Worm (Caenorhabditis elegans) whole organism, mixed stage, embryonic: Measurements from ENCODE around the gene memi-1.

Experiments used
- M03D4.4 ChIP-seq: sonication (generic microtip); optimal IDR thresholded peaks from 2 replicates; lab custom pipeline; 2017; ENCODE audit warnings: mild to moderate bottlenecking, missing genetic modification characterization, missing compliant biosample characterization
- bed-3 ChIP-seq: fragments of 200-800 bp; sonication (Bioruptor generic); optimal IDR thresholded peaks from 3 replicates; lab custom pipeline; 2018; ENCODE audit warnings: mild to moderate bottlenecking, missing genetic modification characterization, moderate library complexity, missing compliant biosample characterization
- blmp-1 ChIP-seq: fragments of 150-350 bp; optimal IDR thresholded peaks from 2 replicates; lab custom pipeline; 2014; ENCODE audit warnings: missing biosample characterization, missing genetic modification characterization
- ceh-39 ChIP-seq: fragments of 150-350 bp; optimal IDR thresholded peaks from 2 replicates; lab custom pipeline; 2014; ENCODE audit warnings: missing biosample characterization, missing genetic modification characterization
- ceh-43 ChIP-seq: fragments of 200-800 bp; sonication (Bioruptor generic); optimal IDR thresholded peaks from 2 replicates; lab custom pipeline; 2018; ENCODE audit warnings: mild to moderate bottlenecking, missing genetic modification characterization, moderate library complexity, missing compliant biosample characterization
- ceh-83 ChIP-seq: fragments of 200-800 bp; sonication (Bioruptor generic); optimal IDR thresholded peaks from 2 replicates; lab custom pipeline; 2018; ENCODE audit warnings: mild to moderate bottlenecking, missing genetic modification characterization, missing compliant biosample characterization
- ces-1 ChIP-seq: fragments of 150-350 bp; optimal IDR thresholded peaks from 2 replicates; lab custom pipeline; 2014; ENCODE audit warnings: missing biosample characterization, missing genetic modification reagents, missing genetic modification characterization
- cnd-1 ChIP-seq: fragments of 200-800 bp; sonication (Bioruptor generic); optimal IDR thresholded peaks from 2 replicates; lab custom pipeline; 2018; ENCODE audit warnings: mild to moderate bottlenecking, missing genetic modification characterization, missing compliant biosample characterization
- drap-1 ChIP-seq: fragments of 200-800 bp; sonication (Bioruptor generic); optimal IDR thresholded peaks from 3 replicates; lab custom pipeline; 2018; ENCODE audit warnings: mild to moderate bottlenecking, missing genetic modification characterization, missing compliant biosample characterization
- elt-1 ChIP-seq: sonication (generic microtip); optimal IDR thresholded peaks from 2 replicates; lab custom pipeline; 2017; ENCODE audit warnings: missing genetic modification characterization, mild to moderate bottlenecking, missing compliant biosample characterization, antibody characterized with exemption, moderate library complexity, borderline replicate concordance; ENCODE audit not compliant: insufficient read depth
- elt-3 ChIP-seq: fragments of 150-350 bp; optimal IDR thresholded peaks from 2 replicates; lab custom pipeline; 2014; ENCODE audit warnings: missing biosample characterization, missing genetic modification characterization
- flh-1 ChIP-seq: fragments of 200-800 bp; sonication (Bioruptor generic); optimal IDR thresholded peaks from 2 replicates; lab custom pipeline; 2018; ENCODE audit warnings: mild to moderate bottlenecking, missing genetic modification characterization, moderate library complexity, missing compliant biosample characterization
- ham-2 ChIP-seq: fragments of 200-800 bp; sonication (Bioruptor generic); optimal IDR thresholded peaks from 2 replicates; lab custom pipeline; 2018; ENCODE audit warnings: mild to moderate bottlenecking, missing genetic modification characterization, missing compliant biosample characterization
- hlh-1 ChIP-seq: fragments of 150-350 bp; optimal IDR thresholded peaks from 2 replicates; lab custom pipeline; 2014; ENCODE audit warnings: missing biosample characterization, missing genetic modification reagents, missing genetic modification characterization
- lin-13 ChIP-seq: fragments of 150-350 bp; optimal IDR thresholded peaks from 2 replicates; lab custom pipeline; 2014; ENCODE audit warnings: missing biosample characterization, missing genetic modification characterization
- lin-32 ChIP-seq: fragments of 200-800 bp; sonication (Bioruptor generic); optimal IDR thresholded peaks from 2 replicates; lab custom pipeline; 2018; ENCODE audit warnings: mild to moderate bottlenecking, missing genetic modification characterization, missing compliant biosample characterization
- lsy-2 ChIP-seq: fragments of 150-350 bp; optimal IDR thresholded peaks from 2 replicates; lab custom pipeline; 2014; ENCODE audit warnings: missing biosample characterization, missing genetic modification characterization
- mab-5 ChIP-seq: fragments of 150-350 bp; optimal IDR thresholded peaks from 2 replicates; lab custom pipeline; 2014; ENCODE audit warnings: missing biosample characterization, missing genetic modification characterization
- mep-1 ChIP-seq: fragments of 150-350 bp; optimal IDR thresholded peaks from 2 replicates; lab custom pipeline; 2017; ENCODE audit warnings: missing biosample characterization, missing genetic modification reagents, missing genetic modification characterization, inconsistent platforms
- mls-2 ChIP-seq: sonication (generic microtip); optimal IDR thresholded peaks from 2 replicates; lab custom pipeline; 2016; ENCODE audit warnings: mild to moderate bottlenecking, missing genetic modification characterization, moderate library complexity, missing compliant biosample characterization
- nhr-12 ChIP-seq: fragments of 150-350 bp; optimal IDR thresholded peaks from 2 replicates; lab custom pipeline; 2014; ENCODE audit warnings: missing biosample characterization, missing genetic modification characterization
- nhr-2 ChIP-seq: fragments of 150-350 bp; optimal IDR thresholded peaks from 2 replicates; lab custom pipeline; 2014; ENCODE audit warnings: missing biosample characterization, missing genetic modification characterization
- nhr-28 ChIP-seq: fragments of 150-350 bp; optimal IDR thresholded peaks from 2 replicates; lab custom pipeline; 2014; ENCODE audit warnings: missing biosample characterization, missing genetic modification characterization
- nhr-76 ChIP-seq: sonication (generic microtip); optimal IDR thresholded peaks from 2 replicates; lab custom pipeline; 2017; ENCODE audit warnings: missing biosample characterization, missing genetic modification characterization
- pha-4 ChIP-seq: fragments of 150-350 bp; optimal IDR thresholded peaks from 2 replicates; lab custom pipeline; 2018; ENCODE audit warnings: missing biosample characterization, missing genetic modification reagents, missing genetic modification characterization
- sem-2 ChIP-seq: fragments of 200-800 bp; sonication (Bioruptor generic); optimal IDR thresholded peaks from 2 replicates; lab custom pipeline; 2018; ENCODE audit warnings: mild to moderate bottlenecking, missing genetic modification characterization, missing compliant biosample characterization
- snpc-4 ChIP-seq: fragments of 150-350 bp; optimal IDR thresholded peaks from 2 replicates; lab custom pipeline; 2014; ENCODE audit warnings: missing biosample characterization, missing genetic modification characterization
- sptf-1 ChIP-seq: sonication (generic microtip); optimal IDR thresholded peaks from 2 replicates; lab custom pipeline; 2017; ENCODE audit warnings: mild to moderate bottlenecking, missing genetic modification characterization, moderate library complexity, missing compliant biosample characterization
- tbx-8 ChIP-seq: fragments of 200-800 bp; sonication (Bioruptor generic); optimal IDR thresholded peaks from 2 replicates; lab custom pipeline; 2018; ENCODE audit warnings: mild to moderate bottlenecking, missing genetic modification characterization, moderate library complexity, missing compliant biosample characterization
- unc-120 ChIP-seq: sonication (generic microtip); optimal IDR thresholded peaks from 2 replicates; lab custom pipeline; 2017; ENCODE audit warnings: missing genetic modification characterization, missing compliant biosample characterization; ENCODE audit not compliant: poor library complexity, severe bottlenecking
- unc-39 ChIP-seq: fragments of 150-350 bp; optimal IDR thresholded peaks from 2 replicates; lab custom pipeline; 2014; ENCODE audit warnings: missing biosample characterization, missing genetic modification characterization
- unc-62 ChIP-seq: fragments of 150-350 bp; optimal IDR thresholded peaks from 2 replicates; lab custom pipeline; 2014; ENCODE audit warnings: missing biosample characterization, missing genetic modification reagents, missing genetic modification characterization
- zip-8 ChIP-seq: fragments of 150-350 bp; optimal IDR thresholded peaks from 2 replicates; lab custom pipeline; 2014; ENCODE audit warnings: missing biosample characterization, missing genetic modification characterization
- ztf-11 ChIP-seq: fragments of 150-350 bp; optimal IDR thresholded peaks from 2 replicates; lab custom pipeline; 2014; ENCODE audit warnings: missing biosample characterization, missing genetic modification characterization

memi-1 gene

ce11 chrIV:4762990-4763545 lies 2.8 kb upstream of the memi-1 start:
- TF ChIP-seq lsy-2 (tag; lab: Kevin White, UChicago): peak; percentile 4

ce11 chrIV:4758659-4759058 lies 1.6 kb downstream of the memi-1 start, which contains the start of gene Y17G9B.8:
Gene Y17G9B.8 (minus strand): TSS chrIV:4758840.
- TF ChIP-seq bed-3 (GFP tag; lab: Kevin White, UChicago) (no peak), sptf-1 (tag; lab: Kevin White, UChicago) (peak; percentile 9)
- TF ChIP-seq, all 35 proteins: peak for 1

ce11 chrIV:4755929-4756655 lies 4.1 kb downstream of the memi-1 start, which contains the start of the genes fbxb-77 and Y17G9B.11:
Gene fbxb-77 (minus strand): TSS chrIV:4756157.
Gene Y17G9B.11 (plus strand): TSS chrIV:4756605.
- TF ChIP-seq ces-1 (GFP tag; lab: Kevin White, UChicago): peak; percentile 10
- TF ChIP-seq nhr-76 (tag; lab: Kevin White, UChicago): no peak
- peak; percentile 71 for TF ChIP-seq cnd-1 (tag; lab: Kevin White, UChicago)
- no peak for TF ChIP-seq drap-1
- no peak for TF ChIP-seq tbx-8 (GFP tag; lab: Kevin White, UChicago)
- TF ChIP-seq blmp-1 (tag; lab: Kevin White, UChicago): no peak
- no peak for TF ChIP-seq ceh-83 (GFP tag; lab: Kevin White, UChicago)
- TF ChIP-seq lin-13 (tag; lab: Kevin White, UChicago): no peak
- TF ChIP-seq lsy-2 (tag; lab: Kevin White, UChicago): no peak
- TF ChIP-seq unc-62 (GFP tag; lab: Kevin White, UChicago): no peak
- TF ChIP-seq unc-39: no peak
- peak; percentile 38 for TF ChIP-seq mls-2 (tag; lab: Kevin White, UChicago)
- no peak for TF ChIP-seq elt-1

ce11 chrIV:4751814-4752213 lies 8.4 kb downstream of the memi-1 start, which contains the start of gene Y17G9B.4:
Gene Y17G9B.4 (plus strand): TSS chrIV:4752119.
- TF ChIP-seq ces-1 (GFP tag; lab: Kevin White, UChicago) (no peak), hlh-1 (tag; lab: Kevin White, UChicago) (no peak), lsy-2 (tag; lab: Kevin White, UChicago) (no peak), unc-120 (tag; lab: Kevin White, UChicago) (no peak), unc-62 (GFP tag; lab: Kevin White, UChicago) (no peak), blmp-1 (tag; lab: Kevin White, UChicago) (no peak), ceh-39 (tag; lab: Kevin White, UChicago) (no peak), cnd-1 (tag; lab: Kevin White, UChicago) (no peak), mls-2 (tag; lab: Kevin White, UChicago) (no peak), mab-5 (no peak), nhr-28 (tag; lab: Kevin White, UChicago) (no peak), ham-2 (GFP tag; lab: Kevin White, UChicago) (no peak), elt-1 (no peak)
- TF ChIP-seq, all 35 proteins: peak for 0

ce11 chrIV:4749728-4750278 lies 10.4 kb downstream of the memi-1 start, which contains the start of the genes rpl-20 and Y17G9B.5:
Gene rpl-20 (minus strand): TSS chrIV:4749778.
Gene Y17G9B.5 (plus strand): TSS chrIV:4750240.
- TF ChIP-seq ztf-11 (peak; percentile 84), unc-62 (GFP tag; lab: Kevin White, UChicago) (peak; percentile 87), unc-39 (no peak), hlh-1 (tag; lab: Kevin White, UChicago) (peak; percentile 73), mab-5 (peak; percentile 89), nhr-2 (tag; lab: Kevin White, UChicago) (peak; percentile 61), elt-1 (peak; percentile 67), lin-13 (tag; lab: Kevin White, UChicago) (peak; percentile 100), flh-1 (no peak), nhr-12 (tag; lab: Kevin White, UChicago) (no peak), nhr-76 (tag; lab: Kevin White, UChicago) (peak; percentile 13), elt-3 (tag; lab: Kevin White, UChicago) (peak; percentile 88), bed-3 (GFP tag; lab: Kevin White, UChicago) (peak; percentile 66), sptf-1 (tag; lab: Kevin White, UChicago) (peak; percentile 97), lin-32 (peak; percentile 78), tbx-8 (GFP tag; lab: Kevin White, UChicago) (peak; percentile 89), snpc-4 (tag; lab: Kevin White, UChicago) (no peak), drap-1 (peak; percentile 93), nhr-28 (tag; lab: Kevin White, UChicago) (peak; percentile 86), ceh-43 (GFP tag; lab: Kevin White, UChicago) (peak; percentile 88), sem-2 (GFP tag; lab: Kevin White, UChicago) (peak; percentile 54), pha-4 (tag; lab: Kevin White, UChicago) (peak; percentile 100), ham-2 (GFP tag; lab: Kevin White, UChicago) (peak; percentile 92), unc-120 (tag; lab: Kevin White, UChicago) (peak; percentile 86), lsy-2 (tag; lab: Kevin White, UChicago) (peak; percentile 100), M03D4.4 (tag; lab: Kevin White, UChicago) (peak; percentile 94), mep-1 (tag; lab: Kevin White, UChicago) (peak; percentile 100), cnd-1 (tag; lab: Kevin White, UChicago) (peak; percentile 95), blmp-1 (tag; lab: Kevin White, UChicago) (peak; percentile 33), ces-1 (GFP tag; lab: Kevin White, UChicago) (peak; percentile 96), mls-2 (tag; lab: Kevin White, UChicago) (peak; percentile 91), zip-8 (no peak), ceh-83 (GFP tag; lab: Kevin White, UChicago) (peak; percentile 87)
